Worm (Caenorhabditis elegans) whole organism, early embryonic: ENCODE results near the gene gphr-2.

ENCODE experiments used
- ama-1 ChIP-seq: fragments of 150-350 bp; optimal IDR thresholded peaks from 2 replicates; lab custom pipeline; 2014
- ceh-36 ChIP-seq: sonication (generic microtip); optimal IDR thresholded peaks from 2 replicates; lab custom pipeline; 2016; ENCODE audit warnings: missing genetic modification characterization, inconsistent platforms, missing compliant biosample characterization
- ets-7 ChIP-seq: sonication (generic microtip); optimal IDR thresholded peaks from 2 replicates; lab custom pipeline; 2016; ENCODE audit warnings: missing genotype, missing genetic modification characterization, missing compliant biosample characterization
- flt-1 ChIP-seq: fragments of 200-800 bp; sonication (Bioruptor generic); IDR thresholded peaks from 2 replicates; pipeline ENCODE4 v1.3.6; 2022; ENCODE audit warnings: missing genetic modification characterization, missing compliant biosample characterization
- tbx-11 ChIP-seq: fragments of 200-800 bp; sonication (Bioruptor generic); IDR thresholded peaks from 2 replicates; pipeline ENCODE4 v1.3.6; 2022; ENCODE audit warnings: missing genetic modification characterization, missing compliant biosample characterization
- tra-4 ChIP-seq: sonication (generic microtip); optimal IDR thresholded peaks from 2 replicates; lab custom pipeline; 2017; ENCODE audit warnings: missing genetic modification characterization, missing compliant biosample characterization

ce11 chrX:14267170-14267569 lies 40.4 kb downstream of the gphr-2 start:
- TF ChIP-seq flt-1 (GFP tag; lab: Robert Waterston, UW) (no peak), ama-1 (no peak), tra-4 (tag; lab: Kevin White, UChicago) (no peak), ets-7 (no peak), ceh-36 (tag; lab: Kevin White, UChicago) (no peak), tbx-11 (GFP tag; lab: Robert Waterston, UW) (no peak)
